Worm (Caenorhabditis elegans) whole organism, early embryonic: ENCODE results near the gene cest-31.

Experiments
- B0310.2 ChIP-seq: sonication (generic microtip); optimal IDR thresholded peaks from 2 replicates; lab custom pipeline; 2016; ENCODE audit warnings: mild to moderate bottlenecking, missing genetic modification characterization, missing compliant biosample characterization
- F13C5.2 ChIP-seq: sonication (generic microtip); optimal IDR thresholded peaks from 2 replicates; lab custom pipeline; 2017; ENCODE audit warnings: mild to moderate bottlenecking, missing genetic modification characterization, inconsistent platforms, missing compliant biosample characterization
- aly-1 ChIP-seq: sonication (generic microtip); optimal IDR thresholded peaks from 2 replicates; lab custom pipeline; 2016; ENCODE audit warnings: missing genetic modification characterization, missing compliant biosample characterization
- ama-1 ChIP-seq: fragments of 150-350 bp; optimal IDR thresholded peaks from 2 replicates; lab custom pipeline; 2014
- ceh-13 ChIP-seq: fragments of 200-800 bp; sonication (Bioruptor generic); optimal IDR thresholded peaks from 2 replicates; lab custom pipeline; 2018; ENCODE audit warnings: mild to moderate bottlenecking, missing genetic modification characterization, missing compliant biosample characterization
- ceh-36 ChIP-seq: sonication (generic microtip); optimal IDR thresholded peaks from 2 replicates; lab custom pipeline; 2016; ENCODE audit warnings: missing genetic modification characterization, inconsistent platforms, missing compliant biosample characterization
- ets-7 ChIP-seq: sonication (generic microtip); optimal IDR thresholded peaks from 2 replicates; lab custom pipeline; 2016; ENCODE audit warnings: missing genotype, missing genetic modification characterization, missing compliant biosample characterization
- flt-1 ChIP-seq: fragments of 200-800 bp; sonication (Bioruptor generic); IDR thresholded peaks from 2 replicates; pipeline ENCODE4 v1.3.6; 2022; ENCODE audit warnings: missing genetic modification characterization, missing compliant biosample characterization
- hmbx-1 ChIP-seq: sonication (generic microtip); optimal IDR thresholded peaks from 2 replicates; lab custom pipeline; 2016; ENCODE audit warnings: mild to moderate bottlenecking, missing genetic modification characterization, missing compliant biosample characterization
- hmg-4 ChIP-seq: fragments of 200-800 bp; sonication (Bioruptor generic); optimal IDR thresholded peaks from 2 replicates; lab custom pipeline; 2018; ENCODE audit warnings: mild to moderate bottlenecking, missing genetic modification characterization, missing compliant biosample characterization
- hnd-1 ChIP-seq: sonication (generic microtip); optimal IDR thresholded peaks from 2 replicates; lab custom pipeline; 2016; ENCODE audit warnings: missing genetic modification characterization, missing compliant biosample characterization
- pes-1 ChIP-seq: fragments of 200-800 bp; sonication (Bioruptor generic); IDR thresholded peaks from 2 replicates; pipeline ENCODE4 v1.3.6; 2022; ENCODE audit warnings: missing genetic modification reagents, missing genetic modification characterization, missing compliant biosample characterization
- scrt-1 ChIP-seq: fragments of 200-800 bp; sonication (Bioruptor generic); IDR thresholded peaks from 2 replicates; pipeline ENCODE4 v1.3.6; 2022; ENCODE audit warnings: missing genetic modification characterization, missing compliant biosample characterization
- sea-1 ChIP-seq: fragments of 200-800 bp; sonication (Bioruptor generic); conservative IDR thresholded peaks from 2 replicates; pipeline ENCODE4 v1.3.6; 2022; ENCODE audit warnings: missing genetic modification characterization, missing compliant biosample characterization
- tbx-11 ChIP-seq: fragments of 200-800 bp; sonication (Bioruptor generic); IDR thresholded peaks from 2 replicates; pipeline ENCODE4 v1.3.6; 2022; ENCODE audit warnings: missing genetic modification characterization, missing compliant biosample characterization
- tbx-37 ChIP-seq: fragments of 200-800 bp; sonication (Bioruptor generic); conservative IDR thresholded peaks from 2 replicates; pipeline ENCODE4 v1.3.6; 2022; ENCODE audit warnings: missing genetic modification reagents, missing genetic modification characterization, missing compliant biosample characterization
- tra-4 ChIP-seq: sonication (generic microtip); optimal IDR thresholded peaks from 2 replicates; lab custom pipeline; 2017; ENCODE audit warnings: missing genetic modification characterization, missing compliant biosample characterization

cest-31 gene

ce11 chrV:6673967-6674366 is at the start of gene cest-31:
Gene cest-31, plus strand, starts transcription at chrV:6674267.
- TF ChIP-seq aly-1 (tag; lab: Kevin White, UChicago) (no peak), sea-1 (GFP tag; lab: Robert Waterston, UW) (no peak), tra-4 (tag; lab: Kevin White, UChicago) (no peak), ceh-36 (tag; lab: Kevin White, UChicago) (no peak), ceh-13 (GFP tag; lab: Kevin White, UChicago) (no peak), ama-1 (lab: Kevin White, UChicago) (no peak), hnd-1 (no peak), F13C5.2 (tag; lab: Kevin White, UChicago) (no peak), tbx-37 (GFP tag; lab: Robert Waterston, UW) (no peak), B0310.2 (tag; lab: Kevin White, UChicago) (no peak), ets-7 (no peak), tbx-11 (GFP tag; lab: Robert Waterston, UW) (no peak), hmg-4 (no peak), scrt-1 (GFP tag; lab: Robert Waterston, UW) (no peak), pes-1 (GFP tag; lab: Robert Waterston, UW) (no peak), flt-1 (GFP tag; lab: Robert Waterston, UW) (no peak), hmbx-1 (tag; lab: Kevin White, UChicago) (no peak)

DNA sequence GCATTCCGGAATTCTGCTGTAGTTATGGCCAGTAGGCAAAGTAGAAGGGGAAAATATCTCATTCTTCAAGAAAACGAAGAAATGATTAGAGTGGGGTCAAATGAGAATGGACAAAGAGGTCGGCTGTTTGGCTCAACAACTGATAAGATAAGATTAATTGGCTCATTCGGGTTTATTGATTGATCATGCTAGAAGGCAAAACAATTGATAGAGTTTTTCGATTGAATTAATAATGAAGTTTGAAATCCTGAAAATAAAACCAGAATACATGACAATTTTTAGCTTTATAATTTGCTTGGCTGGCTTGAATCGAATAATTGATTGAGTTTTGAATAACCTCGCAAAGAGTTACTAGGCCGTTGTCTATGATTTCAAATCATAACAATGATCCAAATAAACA is 47.8 kb upstream of the cest-31 start, which contains the start of gene ppt-1:
ppt-1 (minus strand) TSS at position 101 of the 400 bp plus-strand sequence.
- no peak for TF ChIP-seq ceh-36 (tag; lab: Kevin White, UChicago)
- TF ChIP-seq hnd-1, result no peak
- TF ChIP-seq pes-1 (GFP tag; lab: Robert Waterston, UW), result no peak
- no peak for TF ChIP-seq ama-1 (lab: Kevin White, UChicago)
- TF ChIP-seq ets-7, result no peak
- TF ChIP-seq F13C5.2 (tag; lab: Kevin White, UChicago), result no peak
- TF ChIP-seq tra-4 (tag; lab: Kevin White, UChicago), result no peak
- no peak for TF ChIP-seq tbx-11 (GFP tag; lab: Robert Waterston, UW)
- TF ChIP-seq hmg-4, result no peak
- no peak for TF ChIP-seq flt-1 (GFP tag; lab: Robert Waterston, UW)
- TF ChIP-seq ceh-13 (GFP tag; lab: Kevin White, UChicago), result no peak
- no peak for TF ChIP-seq B0310.2 (tag; lab: Kevin White, UChicago)
- no peak for TF ChIP-seq aly-1 (tag; lab: Kevin White, UChicago)
- no peak for TF ChIP-seq hmbx-1 (tag; lab: Kevin White, UChicago)
- no peak for TF ChIP-seq tbx-37 (GFP tag; lab: Robert Waterston, UW)

DNA sequence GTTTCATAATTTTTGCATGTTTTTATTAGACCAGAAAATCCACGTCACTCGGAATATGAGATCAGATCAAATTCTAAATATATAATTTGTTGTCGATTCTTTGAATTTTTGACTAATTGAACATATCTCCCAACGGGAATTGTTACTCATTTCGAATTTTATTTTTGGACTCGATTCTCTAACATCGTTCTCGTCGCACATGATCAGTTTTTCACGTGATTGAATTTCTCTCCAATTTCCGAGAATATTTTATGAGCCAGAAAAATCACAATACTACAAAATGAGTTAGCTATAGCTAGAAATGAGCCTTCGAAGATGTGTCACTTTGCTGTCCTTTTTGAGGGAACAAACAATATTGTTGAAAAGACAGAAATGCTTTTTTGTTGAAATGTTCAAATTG is 43.3 kb upstream of the cest-31 start:
- TF ChIP-seq ceh-13 (GFP tag; lab: Kevin White, UChicago), result no peak
- TF ChIP-seq tra-4 (tag; lab: Kevin White, UChicago), result no peak
- TF ChIP-seq ama-1 (lab: Kevin White, UChicago), result no peak
- no peak for TF ChIP-seq ets-7
- no peak for TF ChIP-seq tbx-11 (GFP tag; lab: Robert Waterston, UW)
- no peak for TF ChIP-seq B0310.2 (tag; lab: Kevin White, UChicago)
- no peak for TF ChIP-seq aly-1 (tag; lab: Kevin White, UChicago)
- TF ChIP-seq sea-1 (GFP tag; lab: Robert Waterston, UW), result no peak
- TF ChIP-seq hmbx-1 (tag; lab: Kevin White, UChicago), result no peak
- no peak for TF ChIP-seq flt-1 (GFP tag; lab: Robert Waterston, UW)
- no peak for TF ChIP-seq scrt-1 (GFP tag; lab: Robert Waterston, UW)
- TF ChIP-seq pes-1 (GFP tag; lab: Robert Waterston, UW), result no peak

- TF ChIP-seq aly-1 (tag; lab: Kevin White, UChicago) (no peak), B0310.2 (tag; lab: Kevin White, UChicago) (no peak), tbx-11 (GFP tag; lab: Robert Waterston, UW) (no peak), hnd-1 (no peak), ceh-13 (GFP tag; lab: Kevin White, UChicago) (no peak), scrt-1 (GFP tag; lab: Robert Waterston, UW) (no peak), tra-4 (tag; lab: Kevin White, UChicago) (no peak), ceh-36 (tag; lab: Kevin White, UChicago) (no peak), hmbx-1 (tag; lab: Kevin White, UChicago) (no peak), tbx-37 (GFP tag; lab: Robert Waterston, UW) (no peak), pes-1 (GFP tag; lab: Robert Waterston, UW) (no peak), sea-1 (GFP tag; lab: Robert Waterston, UW) (no peak), ets-7 (no peak), ama-1 (lab: Kevin White, UChicago) (no peak), flt-1 (GFP tag; lab: Robert Waterston, UW) (no peak), hmg-4 (no peak), F13C5.2 (tag; lab: Kevin White, UChicago) (no peak)
Observed at ce11 chrV:6631866-6632265, 42.2 kb upstream of the cest-31 start.

DNA sequence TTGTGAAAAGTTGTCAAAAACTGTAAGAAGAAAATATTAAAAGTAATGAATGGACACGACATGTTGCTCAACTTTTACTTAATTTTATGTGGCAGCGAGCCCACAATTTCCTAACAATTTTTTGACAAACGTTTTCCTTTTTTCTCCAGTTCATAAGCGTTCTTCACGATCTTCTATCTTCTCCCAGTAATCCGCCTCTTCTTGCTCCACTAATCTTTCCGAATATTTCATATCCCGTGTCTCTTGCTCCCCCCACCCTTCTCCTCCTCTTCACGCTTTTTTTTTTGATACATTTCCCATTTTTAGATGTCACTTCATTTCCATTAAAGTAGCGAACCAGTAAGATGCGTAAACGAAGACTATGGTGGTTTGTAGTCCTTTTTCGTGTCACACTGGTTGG is 41.1 kb upstream of the cest-31 start, which contains the start of gene scd-2:
scd-2 (plus strand) TSS at position 301 of the 400 bp plus-strand sequence.
- TF ChIP-seq tbx-11 (GFP tag; lab: Robert Waterston, UW) (no peak), hmbx-1 (tag; lab: Kevin White, UChicago) (no peak), pes-1 (GFP tag; lab: Robert Waterston, UW) (no peak), B0310.2 (tag; lab: Kevin White, UChicago) (no peak), ceh-13 (GFP tag; lab: Kevin White, UChicago) (no peak), ceh-36 (tag; lab: Kevin White, UChicago) (no peak), aly-1 (tag; lab: Kevin White, UChicago) (no peak), tbx-37 (GFP tag; lab: Robert Waterston, UW) (no peak), tra-4 (tag; lab: Kevin White, UChicago) (no peak), scrt-1 (GFP tag; lab: Robert Waterston, UW) (no peak), F13C5.2 (tag; lab: Kevin White, UChicago) (no peak), ama-1 (lab: Kevin White, UChicago) (no peak)

DNA sequence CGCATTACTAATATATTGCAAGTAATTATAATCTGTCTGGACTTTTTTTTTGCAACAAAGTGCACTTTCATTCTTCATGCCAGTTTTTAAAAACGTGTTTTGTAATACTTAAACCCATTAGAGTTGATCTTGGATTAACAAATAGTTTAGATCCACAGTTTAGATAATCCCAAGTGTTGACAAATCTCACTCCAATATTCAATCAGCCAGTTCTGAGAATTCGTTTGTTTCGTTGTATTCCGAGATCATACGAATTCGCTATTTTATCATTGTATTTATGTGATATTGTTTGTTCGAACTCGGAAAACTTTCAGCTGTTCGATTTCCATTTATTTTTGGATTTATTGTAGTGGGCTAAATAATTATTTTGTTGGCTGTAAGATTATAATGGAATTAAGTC is 28.3 kb upstream of the cest-31 start:
- TF ChIP-seq ceh-13 (GFP tag; lab: Kevin White, UChicago) (no peak), flt-1 (GFP tag; lab: Robert Waterston, UW) (no peak), aly-1 (tag; lab: Kevin White, UChicago) (no peak), ets-7 (no peak), tra-4 (tag; lab: Kevin White, UChicago) (no peak), sea-1 (GFP tag; lab: Robert Waterston, UW) (no peak), tbx-37 (GFP tag; lab: Robert Waterston, UW) (no peak), scrt-1 (GFP tag; lab: Robert Waterston, UW) (no peak), hmbx-1 (tag; lab: Kevin White, UChicago) (no peak), pes-1 (GFP tag; lab: Robert Waterston, UW) (no peak), hnd-1 (no peak), F13C5.2 (tag; lab: Kevin White, UChicago) (no peak), B0310.2 (tag; lab: Kevin White, UChicago) (no peak), ama-1 (lab: Kevin White, UChicago) (no peak), hmg-4 (no peak), ceh-36 (tag; lab: Kevin White, UChicago) (no peak)
